Worm (Caenorhabditis elegans) whole organism, L1 larva: ENCODE measurements around the gene bicd-1.
"Not testable (repeated sequence)": the region's sequence is repeated elsewhere in the genome, so short reads cannot be mapped to it uniquely, and the experiment has no call there.

ENCODE experiments used
- F16B12.6 ChIP-seq: fragments of 150-350 bp; optimal IDR thresholded peaks from 2 replicates; lab custom pipeline; 2014; ENCODE audit warnings: missing biosample characterization, missing genetic modification characterization
- Y116A8C.19 ChIP-seq: sonication (generic microtip); optimal IDR thresholded peaks from 2 replicates; lab custom pipeline; 2016; ENCODE audit warnings: missing compliant biosample characterization, missing genetic modification characterization, borderline replicate concordance
- aly-2 ChIP-seq: fragments of 150-350 bp; optimal IDR thresholded peaks from 2 replicates; lab custom pipeline; 2014; ENCODE audit warnings: missing biosample characterization, missing genetic modification characterization
- ama-1 ChIP-seq: fragments of 150-350 bp; optimal IDR thresholded peaks from 2 replicates; lab custom pipeline; 2014
- ceh-82 ChIP-seq, 3 experiments: fragments of 150-350 bp in 1 of 3; sonication (generic microtip) in 2 of 3; optimal IDR thresholded peaks; 2 replicates each; lab custom pipeline; 2014 to 2017; ENCODE audit warnings: missing biosample characterization in 3 of 3, missing genetic modification characterization in 3 of 3
- ceh-88 ChIP-seq: fragments of 200-800 bp; sonication (Bioruptor generic); IDR thresholded peaks from 2 replicates; pipeline ENCODE4 v1.3.6; 2022; ENCODE audit warnings: missing genetic modification characterization, missing compliant biosample characterization
- efl-1 ChIP-seq, 4 experiments: fragments of 150-350 bp; optimal IDR thresholded peaks in 3 of 4; peaks in 1 of 4; 1 replicate in 1 of 4; 2 replicates in 3 of 4; lab custom pipeline; 2014; ENCODE audit warnings: missing biosample characterization in 2 of 4, missing genetic modification characterization in 2 of 4, missing genetic modification reagents in 2 of 4
- elt-2 ChIP-seq: sonication (generic microtip); optimal IDR thresholded peaks from 2 replicates; lab custom pipeline; 2016; ENCODE audit warnings: missing genetic modification characterization, mild to moderate bottlenecking, inconsistent platforms, missing compliant biosample characterization, missing genetic modification reagents
- elt-3 ChIP-seq, 6 experiments: fragments of 150-350 bp in 1 of 6; sonication (generic microtip); optimal IDR thresholded peaks; 2 replicates each; lab custom pipeline; 2017 to 2018; ENCODE audit warnings: missing biosample characterization in 6 of 6, missing genetic modification characterization in 6 of 6, inconsistent platforms in 1 of 6
- fkh-4 ChIP-seq: sonication (generic microtip); optimal IDR thresholded peaks from 2 replicates; lab custom pipeline; 2016; ENCODE audit warnings: missing compliant biosample characterization, missing genetic modification characterization, borderline replicate concordance
- fos-1 ChIP-seq: fragments of 150-350 bp; optimal IDR thresholded peaks from 2 replicates; lab custom pipeline; 2014; ENCODE audit warnings: missing biosample characterization, missing genetic modification characterization
- grh-1 ChIP-seq: fragments of 200-800 bp; sonication (Bioruptor generic); IDR thresholded peaks from 2 replicates; pipeline ENCODE4 v1.3.6; 2022; ENCODE audit warnings: missing genetic modification reagents, missing genetic modification characterization, missing compliant biosample characterization
- hlh-17 ChIP-seq: fragments of 200-800 bp; sonication (Bioruptor generic); optimal IDR thresholded peaks from 2 replicates; lab custom pipeline; 2018; ENCODE audit warnings: missing genetic modification characterization, mild to moderate bottlenecking, missing compliant biosample characterization, moderate library complexity, borderline replicate concordance
- hpl-2 ChIP-seq: fragments of 150-350 bp; optimal IDR thresholded peaks from 2 replicates; lab custom pipeline; 2014; ENCODE audit warnings: missing biosample characterization, missing genetic modification reagents, missing genetic modification characterization
- irx-1 ChIP-seq: sonication (generic microtip); optimal IDR thresholded peaks from 2 replicates; lab custom pipeline; 2016; ENCODE audit warnings: missing genetic modification characterization, missing compliant biosample characterization
- jun-1 ChIP-seq: fragments of 150-350 bp; optimal IDR thresholded peaks from 2 replicates; lab custom pipeline; 2014; ENCODE audit warnings: missing biosample characterization, missing genetic modification reagents, missing genetic modification characterization
- lir-3 ChIP-seq: sonication (generic microtip); optimal IDR thresholded peaks from 2 replicates; lab custom pipeline; 2016; ENCODE audit warnings: mild to moderate bottlenecking, missing genetic modification characterization, moderate library complexity, missing compliant biosample characterization; ENCODE audit not compliant: poor library complexity
- mdl-1 ChIP-seq, 2 experiments: fragments of 150-350 bp; optimal IDR thresholded peaks; 2 replicates each; lab custom pipeline; 2014 to 2017; ENCODE audit warnings: missing biosample characterization in 2 of 2, missing genetic modification characterization in 2 of 2, inconsistent platforms in 1 of 2
- nhr-11 ChIP-seq: fragments of 150-350 bp; optimal IDR thresholded peaks from 2 replicates; lab custom pipeline; 2014; ENCODE audit warnings: missing biosample characterization, missing genetic modification characterization
- nhr-12 ChIP-seq: sonication (generic microtip); optimal IDR thresholded peaks from 2 replicates; lab custom pipeline; 2017; ENCODE audit warnings: missing biosample characterization, missing genetic modification characterization
- nhr-77 ChIP-seq: fragments of 150-350 bp; optimal IDR thresholded peaks from 2 replicates; lab custom pipeline; 2014; ENCODE audit warnings: missing biosample characterization, missing genetic modification characterization
- nhr-85 ChIP-seq: sonication (generic microtip); peaks from one replicate; lab custom pipeline; 2016; ENCODE audit warnings: missing genetic modification characterization, inconsistent platforms, missing compliant biosample characterization
- nhr-90 ChIP-seq: sonication (generic microtip); optimal IDR thresholded peaks from 2 replicates; lab custom pipeline; 2016; ENCODE audit warnings: mild to moderate bottlenecking, missing genetic modification characterization, missing compliant biosample characterization; ENCODE audit not compliant: poor library complexity
- pax-3 ChIP-seq: fragments of 200-800 bp; sonication (Bioruptor generic); optimal IDR thresholded peaks from 2 replicates; lab custom pipeline; 2018; ENCODE audit warnings: mild to moderate bottlenecking, missing genetic modification characterization, moderate library complexity, missing compliant biosample characterization
- pqm-1 ChIP-seq: sonication (generic microtip); optimal IDR thresholded peaks from 3 replicates; lab custom pipeline; 2017; ENCODE audit warnings: missing biosample characterization, missing genetic modification characterization
- rnt-1 ChIP-seq: sonication (generic microtip); optimal IDR thresholded peaks from 2 replicates; lab custom pipeline; 2016; ENCODE audit warnings: mild to moderate bottlenecking, missing genetic modification characterization, moderate library complexity, missing compliant biosample characterization
- skn-1 ChIP-seq: fragments of 150-350 bp; optimal IDR thresholded peaks from 2 replicates; lab custom pipeline; 2014; ENCODE audit warnings: missing biosample characterization, missing genetic modification characterization
- sup-37 ChIP-seq: fragments of 200-800 bp; sonication (Bioruptor generic); optimal IDR thresholded peaks from 2 replicates; lab custom pipeline; 2018; ENCODE audit warnings: mild to moderate bottlenecking, missing genetic modification characterization, missing compliant biosample characterization
- unc-30 ChIP-seq: sonication (generic microtip); optimal IDR thresholded peaks from 2 replicates; lab custom pipeline; 2017; ENCODE audit warnings: missing biosample characterization, missing genetic modification characterization
- zip-4 ChIP-seq: fragments of 200-800 bp; sonication (Bioruptor generic); optimal IDR thresholded peaks from 2 replicates; lab custom pipeline; 2018; ENCODE audit warnings: mild to moderate bottlenecking, missing genetic modification characterization, moderate library complexity, missing compliant biosample characterization

The bicd-1 gene

DNA sequence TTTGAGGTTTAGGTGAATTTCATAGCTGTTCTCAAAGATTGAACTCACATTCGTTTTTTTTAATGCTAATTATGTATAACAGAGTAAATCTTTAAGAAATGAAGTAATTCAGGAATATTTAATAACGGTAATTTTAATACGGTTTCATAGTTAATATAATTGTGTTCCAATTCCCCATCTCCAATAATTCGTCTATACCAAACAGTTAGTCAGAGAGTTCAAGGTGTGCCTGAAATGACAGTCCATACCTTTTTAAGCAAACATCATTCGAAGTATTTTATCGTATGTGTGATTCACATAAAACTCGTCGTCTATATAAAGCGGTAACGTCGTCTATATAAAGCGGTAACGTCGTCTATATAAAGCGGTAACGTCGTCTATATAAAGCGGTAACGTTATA is 26.6 kb upstream of the bicd-1 start, which contains the start of gene nspb-5:
TSS of gene nspb-5 (plus strand) at position 301 of the 400 bp plus-strand sequence.
- not testable (repeated sequence) for TF ChIP-seq nhr-11 (tag; lab: Kevin White, UChicago); aly-2; rnt-1 (tag; lab: Kevin White, UChicago)

DNA sequence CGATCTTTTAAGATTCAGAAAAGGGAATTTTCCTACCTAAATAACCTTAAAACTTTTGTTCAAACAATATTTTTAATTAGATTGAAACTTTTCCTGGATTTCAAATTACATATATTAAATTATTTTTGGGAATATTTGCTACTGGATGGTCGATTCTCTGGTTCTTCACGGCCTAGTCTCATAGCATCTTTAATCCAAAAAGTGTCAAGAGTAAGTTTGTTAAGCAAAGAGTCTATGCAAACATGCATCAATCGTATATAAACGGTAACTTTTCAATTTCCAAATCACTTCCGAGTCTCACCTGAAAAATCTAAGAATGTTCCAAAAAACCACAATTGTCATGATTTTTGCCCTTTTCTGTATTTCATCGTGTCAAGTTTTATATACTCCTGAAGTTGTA is 25.8 kb upstream of the bicd-1 start, which contains the start of gene nspb-4:
TSS of gene nspb-4 (plus strand) at position 301 of the 400 bp plus-strand sequence.
- not testable (repeated sequence) for TF ChIP-seq unc-30 (tag; lab: Kevin White, UChicago); pax-3 (tag; lab: Kevin White, UChicago); ceh-82 (tag; optimal IDR thresholded peaks at IDR 0.05; lab: Kevin White, UChicago)

DNA sequence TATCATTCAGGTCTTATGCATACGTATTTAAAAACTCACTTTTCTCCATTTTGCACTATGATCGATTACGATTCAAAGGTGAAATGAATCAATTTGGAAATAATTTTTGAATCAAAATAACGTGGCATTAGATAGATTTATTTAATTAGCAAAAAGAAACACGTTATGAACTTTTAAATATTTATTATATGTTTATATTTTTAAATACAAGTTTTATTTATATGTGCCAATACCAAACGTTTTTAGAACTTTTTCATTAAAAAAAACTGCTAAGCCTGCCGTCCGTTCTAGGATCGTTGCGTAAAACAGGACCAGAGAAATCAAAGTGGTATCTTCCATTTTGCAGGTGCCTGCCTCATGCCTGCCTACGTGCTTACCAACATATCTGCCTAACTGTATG is 25.2 kb upstream of the bicd-1 start, which contains the start of gene F38A5.6:
TSS of gene F38A5.6 (minus strand) at position 101 of the 400 bp plus-strand sequence.
- TF ChIP-seq efl-1 (optimal IDR thresholded peaks at IDR 0.05; lab: Kevin White, UChicago) (no peak), efl-1 (GFP tag; optimal IDR thresholded peaks at IDR 0.05 in 1 of 2; lab: Kevin White, UChicago) (peak in 1 of 2 experiments; percentile 88), mdl-1 (tag; optimal IDR thresholded peaks at IDR 0.05; lab: Kevin White, UChicago) (no peak), ama-1 (lab: Kevin White, UChicago) (no peak)

DNA sequence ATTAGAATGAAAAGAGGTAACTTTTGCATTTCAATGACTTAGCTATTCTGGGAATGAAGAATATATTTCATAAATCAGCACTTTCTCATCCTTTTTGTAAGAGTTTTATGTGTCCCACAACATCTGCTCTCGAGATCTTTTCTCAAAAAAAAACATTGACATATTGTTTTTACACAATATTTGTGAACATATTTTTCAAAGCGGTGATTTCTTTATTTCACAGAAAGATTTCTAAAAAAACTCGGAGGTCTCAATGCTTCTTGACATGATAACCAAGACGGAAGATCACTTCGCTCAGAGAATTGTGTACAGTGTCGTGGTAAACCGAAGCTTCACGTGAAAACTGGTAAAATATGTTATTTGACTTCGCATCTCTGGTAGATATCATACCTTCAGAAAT is 23.8 kb upstream of the bicd-1 start, which contains the start of gene F38A5.22:
TSS of gene F38A5.22 (minus strand) at position 29 of the 400 bp plus-strand sequence.
- TF ChIP-seq hpl-2 (GFP tag; lab: Kevin White, UChicago) = no peak
- no peak for TF ChIP-seq nhr-90 (tag; lab: Kevin White, UChicago)
- no peak for TF ChIP-seq aly-2
- TF ChIP-seq fkh-4 (tag; lab: Kevin White, UChicago) = no peak
- no peak for TF ChIP-seq nhr-77 (tag; lab: Kevin White, UChicago)

DNA sequence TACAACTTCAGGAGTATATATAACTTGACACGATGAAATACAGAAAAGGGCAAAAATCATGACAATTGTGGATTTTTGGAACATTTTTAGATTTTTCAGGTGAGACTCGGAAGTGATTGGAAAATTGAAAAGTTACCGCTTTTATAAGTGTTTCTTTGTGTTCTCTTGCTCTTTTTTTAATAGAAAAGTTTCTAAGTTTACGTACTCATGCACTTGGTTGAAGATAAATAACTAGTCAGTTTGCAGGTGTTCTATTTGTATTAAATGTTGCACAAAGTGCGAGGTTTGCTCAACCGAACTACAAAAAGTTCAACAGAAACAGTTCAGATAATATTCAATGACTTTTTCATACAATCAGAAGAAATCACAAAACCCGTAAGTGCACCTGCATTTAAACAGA is 22.7 kb upstream of the bicd-1 start, which contains the start of gene nspb-3:
TSS of gene nspb-3 (minus strand) at position 101 of the 400 bp plus-strand sequence.
- not testable (repeated sequence) for TF ChIP-seq irx-1 (tag; lab: Kevin White, UChicago); jun-1; nhr-85

DNA sequence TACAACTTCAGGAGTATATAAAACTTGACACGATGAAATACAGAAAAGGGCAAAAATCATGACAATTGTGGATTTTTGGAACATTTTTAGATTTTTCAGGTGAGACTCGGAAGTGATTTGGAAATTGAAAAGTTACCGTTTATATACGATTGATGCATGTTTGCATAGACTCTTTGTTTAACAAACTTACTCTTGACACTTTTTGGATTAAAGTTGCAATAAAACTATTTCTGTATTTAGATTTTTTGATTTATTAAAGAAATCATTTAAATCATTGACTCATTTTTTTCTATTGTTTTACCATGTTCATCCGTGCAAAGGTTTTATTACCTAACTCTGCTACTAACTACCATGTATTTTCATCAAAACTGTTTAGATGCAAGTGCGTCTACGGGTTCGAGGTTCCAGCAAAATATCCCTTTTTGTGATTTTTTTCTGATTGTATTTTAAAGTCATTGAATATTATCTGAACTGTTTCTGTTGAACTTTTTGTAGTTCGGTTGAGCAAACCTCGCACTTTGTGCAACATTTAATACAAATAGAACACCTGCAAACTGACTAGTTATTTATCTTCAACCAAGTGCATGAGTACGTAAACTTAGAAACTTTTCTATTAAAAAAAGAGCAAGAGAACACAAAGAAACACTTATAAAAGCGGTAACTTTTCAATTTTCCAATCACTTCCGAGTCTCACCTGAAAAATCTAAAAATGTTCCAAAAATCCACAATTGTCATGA is 19.0 kb upstream of the bicd-1 start, which contains the start of the genes nspb-1 and nspb-2:
TSS of gene nspb-1 (minus strand) at position 101 of the 737 bp plus-strand sequence.
TSS of gene nspb-2 (plus strand) at position 687 of the 737 bp plus-strand sequence.
- TF ChIP-seq ceh-88 (GFP tag; lab: Robert Waterston, UW); grh-1 (GFP tag; lab: Robert Waterston, UW); Y116A8C.19 (tag; lab: Kevin White, UChicago): not testable (repeated sequence)

DNA sequence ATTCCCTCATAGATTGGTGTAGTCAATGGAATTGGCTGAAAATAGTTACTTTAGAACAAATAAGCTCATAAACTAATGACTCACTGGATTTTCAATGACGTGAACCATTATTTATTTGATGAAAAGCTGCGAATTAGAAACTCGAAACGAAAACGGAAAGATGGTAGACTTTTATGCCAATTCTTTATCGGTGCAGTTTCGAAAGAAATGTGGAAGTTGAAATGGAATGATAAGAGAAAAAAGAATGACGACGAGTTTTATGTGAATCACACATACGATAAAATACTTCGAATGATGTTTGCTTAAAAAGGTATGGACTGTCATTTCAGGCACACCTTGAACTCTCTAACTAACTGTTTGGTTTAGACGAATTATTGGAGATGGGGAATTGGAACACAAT is 17.9 kb upstream of the bicd-1 start, which contains the start of the genes lec-11 and irld-7:
TSS of gene lec-11 (minus strand) at position 126 of the 400 bp plus-strand sequence.
TSS of gene irld-7 (plus strand) at position 332 of the 400 bp plus-strand sequence.
- TF ChIP-seq nhr-12 (tag; lab: Kevin White, UChicago) (no peak), elt-2 (peak; percentile 46)
- TF ChIP-seq, all 84 proteins: peak for 1

DNA sequence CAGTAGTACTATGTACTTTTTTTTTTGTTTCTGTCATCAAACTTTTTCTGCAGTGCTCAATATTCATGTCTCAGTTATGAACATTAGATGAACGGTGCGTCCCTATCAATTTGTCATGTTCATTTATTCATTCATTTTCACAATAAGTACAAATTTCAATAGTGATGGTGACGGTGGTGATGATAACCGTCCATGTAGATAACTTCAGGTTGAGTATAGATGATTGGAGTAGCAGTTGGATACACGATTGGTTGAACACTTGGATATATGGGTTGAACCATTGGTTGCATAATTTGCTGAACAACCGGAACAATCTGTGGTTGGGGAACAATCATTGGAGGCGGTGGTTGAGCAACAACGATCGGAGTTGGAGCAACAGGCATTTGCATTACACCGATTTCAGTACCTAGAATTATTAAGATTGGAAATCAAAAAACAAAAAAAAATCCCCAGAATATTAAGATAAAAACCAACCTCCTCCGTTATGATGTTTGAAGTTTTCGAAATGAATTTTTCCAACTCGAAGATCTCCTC is 16.0 kb upstream of the bicd-1 start:
- TF ChIP-seq pqm-1 (tag; lab: Kevin White, UChicago) = no peak
- no peak for TF ChIP-seq elt-3 (tag; optimal IDR thresholded peaks at IDR 0.05; lab: Kevin White, UChicago)
- TF ChIP-seq zip-4 (GFP tag; lab: Kevin White, UChicago) = no peak
- no peak for TF ChIP-seq mdl-1 (tag; optimal IDR thresholded peaks at IDR 0.05; lab: Kevin White, UChicago)
- TF ChIP-seq fos-1 (tag; lab: Kevin White, UChicago) = no peak
- TF ChIP-seq nhr-85 = no peak
- no peak for TF ChIP-seq F16B12.6 (tag; lab: Kevin White, UChicago)
- TF ChIP-seq nhr-11 (tag; lab: Kevin White, UChicago) = no peak
- no peak for TF ChIP-seq hlh-17 (GFP tag; lab: Kevin White, UChicago)
- TF ChIP-seq lir-3 (tag; lab: Kevin White, UChicago) = no peak
- no peak for TF ChIP-seq sup-37 (GFP tag; lab: Kevin White, UChicago)
- no peak for TF ChIP-seq skn-1
- TF ChIP-seq efl-1 (optimal IDR thresholded peaks at IDR 0.05; lab: Kevin White, UChicago) = no peak
- no peak for TF ChIP-seq efl-1 (GFP tag; optimal IDR thresholded peaks at IDR 0.05 in 1 of 2; lab: Kevin White, UChicago)
- TF ChIP-seq, all 84 proteins: peak for 0
